Fruit fly (Drosophila melanogaster) whole organism, embryonic: ENCODE results near the gene caup.

Experiments
- Bteb2 ChIP-seq: fragments of 200-800 bp; sonication (Bioruptor generic); optimal IDR thresholded peaks from 2 replicates; lab custom pipeline; 2016; ENCODE audit warnings: missing biosample characterization, missing genetic modification characterization
- CG10267 ChIP-seq: fragments of 200-800 bp; sonication (Bioruptor generic); optimal IDR thresholded peaks from 2 replicates; lab custom pipeline; 2018; ENCODE audit warnings: missing biosample characterization, mild to moderate bottlenecking, missing genetic modification characterization, moderate library complexity
- CG10979 ChIP-seq: fragments of 200-800 bp; sonication (Bioruptor generic); optimal IDR thresholded peaks from 2 replicates; lab custom pipeline; 2018; ENCODE audit warnings: missing biosample characterization, mild to moderate bottlenecking, missing genetic modification characterization, moderate library complexity
- CG11085 ChIP-seq: fragments of 200-800 bp; sonication (Bioruptor generic); IDR thresholded peaks from 2 replicates; pipeline ENCODE4 v1.3.6; 2022; ENCODE audit warnings: missing biosample characterization, missing genetic modification characterization
- CG11093 ChIP-seq: fragments of 200-800 bp; sonication (Bioruptor generic); IDR thresholded peaks from 3 replicates; pipeline ENCODE4 v1.3.6; 2022; ENCODE audit warnings: missing biosample characterization, missing genetic modification characterization
- CG11695 ChIP-seq: fragments of 200-800 bp; sonication (Bioruptor generic); IDR thresholded peaks from 3 replicates; pipeline ENCODE4 v1.3.6; 2022; ENCODE audit warnings: missing biosample characterization, missing genetic modification characterization
- CG11723 ChIP-seq: fragments of 200-800 bp; sonication (Bioruptor generic); optimal IDR thresholded peaks from 2 replicates; lab custom pipeline; 2017; ENCODE audit warnings: missing biosample characterization, mild to moderate bottlenecking, missing genetic modification characterization
- CG14014 ChIP-seq: fragments of 200-800 bp; sonication (Bioruptor generic); IDR thresholded peaks from 2 replicates; pipeline ENCODE4 v1.3.6; 2022; ENCODE audit warnings: missing biosample characterization, missing genetic modification characterization
- CG17802 ChIP-seq: fragments of 200-800 bp; sonication (Bioruptor generic); optimal IDR thresholded peaks from 2 replicates; lab custom pipeline; 2018; ENCODE audit warnings: missing biosample characterization, mild to moderate bottlenecking, missing genetic modification characterization, moderate library complexity
- CG18262 ChIP-seq: fragments of 200-800 bp; optimal IDR thresholded peaks from 3 replicates; lab custom pipeline; 2019; ENCODE audit warnings: missing biosample characterization, mild to moderate bottlenecking, missing genetic modification characterization, moderate library complexity
- CG34224 ChIP-seq: fragments of 200-800 bp; sonication (Bioruptor generic); IDR thresholded peaks from 3 replicates; pipeline ENCODE4 v1.3.6; 2022; ENCODE audit warnings: missing biosample characterization, missing genetic modification characterization; ENCODE audit not compliant: partially characterized antibody
- CG3726 ChIP-seq: fragments of 200-800 bp; sonication (Bioruptor generic); IDR thresholded peaks from 3 replicates; pipeline ENCODE4, ENCODE4 v1.3.6; 2022; ENCODE audit warnings: missing biosample characterization, missing genetic modification characterization
- CG6254 ChIP-seq: fragments of 200-800 bp; sonication (Bioruptor generic); optimal IDR thresholded peaks from 3 replicates; lab custom pipeline; 2017; ENCODE audit warnings: mild to moderate bottlenecking, missing biosample characterization, missing genetic modification reagents, missing genetic modification characterization
- CG6683 ChIP-seq: fragments of 200-800 bp; sonication (Bioruptor generic); optimal IDR thresholded peaks from 2 replicates; lab custom pipeline; 2017; ENCODE audit warnings: missing biosample characterization, mild to moderate bottlenecking, missing genetic modification characterization, missing genetic modification reagents
- CG7271 ChIP-seq: fragments of 200-800 bp; sonication (Bioruptor generic); optimal IDR thresholded peaks from 2 replicates; lab custom pipeline; 2018; ENCODE audit warnings: missing biosample characterization, mild to moderate bottlenecking, missing genetic modification characterization, moderate library complexity
- CG7357 ChIP-seq: fragments of 200-800 bp; sonication (Bioruptor generic); IDR thresholded peaks from 3 replicates; pipeline ENCODE4 v1.3.6; 2022; ENCODE audit warnings: missing biosample characterization, missing genetic modification characterization
- CG7963 ChIP-seq: fragments of 200-800 bp; sonication (Bioruptor generic); IDR thresholded peaks from 3 replicates; pipeline ENCODE4 v1.3.6; 2022; ENCODE audit warnings: missing biosample characterization, missing genetic modification characterization; ENCODE audit not compliant: partially characterized antibody
- CG9609 ChIP-seq: fragments of 200-800 bp; sonication (Bioruptor generic); optimal IDR thresholded peaks from 3 replicates; lab custom pipeline; 2016; ENCODE audit warnings: missing biosample characterization, missing genetic modification characterization
- CHES-1-like ChIP-seq: fragments of 200-800 bp; sonication (Bioruptor generic); optimal IDR thresholded peaks from 2 replicates; lab custom pipeline; 2016; ENCODE audit warnings: missing biosample characterization, missing genetic modification characterization
- CTCF ChIP-seq: fragments of 200-800 bp; sonication (Bioruptor generic); optimal IDR thresholded peaks from 2 replicates; lab custom pipeline; 2017; ENCODE audit warnings: missing biosample characterization, mild to moderate bottlenecking, missing genetic modification characterization, moderate library complexity
- D19A ChIP-seq: fragments of 200-800 bp; optimal IDR thresholded peaks from 3 replicates; lab custom pipeline; 2019; ENCODE audit warnings: missing biosample characterization, mild to moderate bottlenecking, missing genetic modification characterization, moderate library complexity
- Dek ChIP-seq: fragments of 200-800 bp; sonication (Bioruptor generic); optimal IDR thresholded peaks from 3 replicates; lab custom pipeline; 2019; ENCODE audit warnings: missing biosample characterization, mild to moderate bottlenecking, missing genetic modification characterization, moderate library complexity
- Dip3 ChIP-seq: fragments of 200-800 bp; sonication (Bioruptor generic); optimal IDR thresholded peaks from 3 replicates; lab custom pipeline; 2016; ENCODE audit warnings: missing biosample characterization, missing genetic modification characterization
- Fer2 ChIP-seq: fragments of 200-800 bp; sonication (Bioruptor generic); optimal IDR thresholded peaks from 2 replicates; lab custom pipeline; 2018; ENCODE audit warnings: missing biosample characterization, mild to moderate bottlenecking, missing genetic modification characterization, moderate library complexity
- H2.0 ChIP-seq: fragments of 200-800 bp; sonication (Bioruptor generic); IDR thresholded peaks from 2 replicates; pipeline ENCODE4 v1.3.6; 2022; ENCODE audit warnings: missing biosample characterization, missing genetic modification characterization
- HmgD ChIP-seq: fragments of 200-800 bp; sonication (Bioruptor generic); optimal IDR thresholded peaks from 3 replicates; lab custom pipeline; 2016; ENCODE audit warnings: missing biosample characterization, missing genetic modification characterization
- Ravus ChIP-seq: fragments of 200-800 bp; sonication (Bioruptor generic); IDR thresholded peaks from 2 replicates; pipeline ENCODE4 v1.3.6; 2022; ENCODE audit warnings: missing biosample characterization, missing genetic modification characterization
- Sry-δ ChIP-seq: fragments of 200-800 bp; sonication (Bioruptor generic); optimal IDR thresholded peaks from 2 replicates; lab custom pipeline; 2016; ENCODE audit warnings: missing biosample characterization, missing genetic modification characterization
- Taf1 ChIP-seq: fragments of 200-800 bp; sonication (Bioruptor generic); IDR thresholded peaks from 2 replicates; pipeline ENCODE4 v1.3.6; 2022; ENCODE audit warnings: missing biosample characterization, missing genetic modification characterization
- abd-A ChIP-seq: fragments of 200-800 bp; sonication (Bioruptor generic); optimal IDR thresholded peaks from 3 replicates; lab custom pipeline; 2019; ENCODE audit warnings: missing biosample characterization, mild to moderate bottlenecking, missing genetic modification characterization, moderate library complexity
- amos ChIP-seq: fragments of 200-800 bp; sonication (Bioruptor generic); IDR thresholded peaks from 2 replicates; pipeline ENCODE4 v1.3.6; 2022; ENCODE audit warnings: missing biosample characterization, missing genetic modification characterization; ENCODE audit not compliant: partially characterized antibody
- ase ChIP-seq: fragments of 200-800 bp; sonication (Bioruptor generic); IDR thresholded peaks from 3 replicates; pipeline ENCODE4 v1.3.6; 2022; ENCODE audit warnings: missing biosample characterization, missing genetic modification characterization
- bcd ChIP-seq: fragments of 200-800 bp; sonication (Bioruptor generic); optimal IDR thresholded peaks from 2 replicates; lab custom pipeline; 2017; ENCODE audit warnings: missing biosample characterization, mild to moderate bottlenecking, missing genetic modification characterization
- bigmax ChIP-seq: fragments of 200-800 bp; sonication (Bioruptor generic); optimal IDR thresholded peaks from 2 replicates; lab custom pipeline; 2018; ENCODE audit warnings: missing biosample characterization, mild to moderate bottlenecking, missing genetic modification characterization
- cg ChIP-seq: fragments of 200-800 bp; sonication (Bioruptor generic); optimal IDR thresholded peaks from 3 replicates; lab custom pipeline; 2019; ENCODE audit warnings: missing biosample characterization, mild to moderate bottlenecking, missing genetic modification characterization, moderate library complexity
- chif ChIP-seq, 2 experiments: fragments of 200-800 bp; sonication (Bioruptor generic); optimal IDR thresholded peaks; 3 replicates each; lab custom pipeline; 2016; ENCODE audit warnings: missing biosample characterization in 2 of 2, missing genetic modification characterization in 2 of 2
- crol ChIP-seq: fragments of 200-800 bp; sonication (Bioruptor generic); IDR thresholded peaks from 2 replicates; pipeline ENCODE4 v1.3.6; 2022; ENCODE audit warnings: missing biosample characterization, missing genetic modification characterization
- ems ChIP-seq: fragments of 200-800 bp; sonication (Bioruptor generic); optimal IDR thresholded peaks from 3 replicates; lab custom pipeline; 2016; ENCODE audit warnings: missing biosample characterization, missing genetic modification characterization
- fd96Cb ChIP-seq: fragments of 200-800 bp; sonication (Bioruptor generic); optimal IDR thresholded peaks from 2 replicates; lab custom pipeline; 2018; ENCODE audit warnings: missing biosample characterization, mild to moderate bottlenecking, missing genetic modification characterization, moderate library complexity
- gcm2 ChIP-seq: fragments of 200-800 bp; sonication (Bioruptor generic); optimal IDR thresholded peaks from 2 replicates; lab custom pipeline; 2016; ENCODE audit warnings: missing biosample characterization, missing genetic modification characterization
- gro ChIP-seq: fragments of 200-800 bp; sonication (Bioruptor generic); optimal IDR thresholded peaks from 2 replicates; lab custom pipeline; 2016; ENCODE audit warnings: missing biosample characterization, missing genetic modification characterization
- lov ChIP-seq, 2 experiments: fragments of 200-800 bp in 1 of 2; fragments of >200 bp in 1 of 2; sonication (Bioruptor generic) in 1 of 2; IDR thresholded peaks in 1 of 2; optimal IDR thresholded peaks in 1 of 2; 2 replicates in 1 of 2; 3 replicates in 1 of 2; pipeline versions ENCODE4 v1.3.6 to Lab custom; 2017 to 2022; ENCODE audit warnings: missing biosample characterization in 1 of 2, missing genetic modification characterization in 1 of 2
- p53 ChIP-seq: fragments of 200-800 bp; sonication (Bioruptor generic); optimal IDR thresholded peaks from 2 replicates; lab custom pipeline; 2016; ENCODE audit warnings: missing biosample characterization, missing genetic modification characterization
- pan ChIP-seq, 4 experiments: fragments of >200 bp in 3 of 4; fragments of 200-800 bp in 1 of 4; sonication (Bioruptor generic) in 1 of 4; optimal IDR thresholded peaks in 3 of 4; IDR thresholded peaks in 1 of 4; 2 replicates each; pipeline versions ENCODE4 v1.3.6 to Lab custom; 2017 to 2022; ENCODE audit warnings: missing biosample characterization in 2 of 4, missing genetic modification characterization in 2 of 4, mixed read lengths in 1 of 4
- pho ChIP-seq: fragments of 200-800 bp; sonication (Bioruptor generic); optimal IDR thresholded peaks from 2 replicates; lab custom pipeline; 2016; ENCODE audit warnings: missing biosample characterization, missing genetic modification characterization
- pita ChIP-seq: fragments of 200-800 bp; sonication (Bioruptor generic); optimal IDR thresholded peaks from 2 replicates; lab custom pipeline; 2017; ENCODE audit warnings: missing biosample characterization, mild to moderate bottlenecking, missing genetic modification characterization
- repo ChIP-seq: fragments of 200-800 bp; sonication (Bioruptor generic); optimal IDR thresholded peaks from 2 replicates; lab custom pipeline; 2016; ENCODE audit warnings: missing biosample characterization, missing genetic modification characterization
- ro ChIP-seq: fragments of 200-800 bp; sonication (Bioruptor generic); IDR thresholded peaks from 2 replicates; pipeline ENCODE4 v1.3.6; 2022; ENCODE audit warnings: missing biosample characterization, missing genetic modification characterization
- sna ChIP-seq: fragments of 200-800 bp; sonication (Bioruptor generic); IDR thresholded peaks from 2 replicates; pipeline ENCODE4 v1.3.6; 2022; ENCODE audit warnings: missing biosample characterization, missing genetic modification characterization; ENCODE audit not compliant: partially characterized antibody

caup gene

DNA sequence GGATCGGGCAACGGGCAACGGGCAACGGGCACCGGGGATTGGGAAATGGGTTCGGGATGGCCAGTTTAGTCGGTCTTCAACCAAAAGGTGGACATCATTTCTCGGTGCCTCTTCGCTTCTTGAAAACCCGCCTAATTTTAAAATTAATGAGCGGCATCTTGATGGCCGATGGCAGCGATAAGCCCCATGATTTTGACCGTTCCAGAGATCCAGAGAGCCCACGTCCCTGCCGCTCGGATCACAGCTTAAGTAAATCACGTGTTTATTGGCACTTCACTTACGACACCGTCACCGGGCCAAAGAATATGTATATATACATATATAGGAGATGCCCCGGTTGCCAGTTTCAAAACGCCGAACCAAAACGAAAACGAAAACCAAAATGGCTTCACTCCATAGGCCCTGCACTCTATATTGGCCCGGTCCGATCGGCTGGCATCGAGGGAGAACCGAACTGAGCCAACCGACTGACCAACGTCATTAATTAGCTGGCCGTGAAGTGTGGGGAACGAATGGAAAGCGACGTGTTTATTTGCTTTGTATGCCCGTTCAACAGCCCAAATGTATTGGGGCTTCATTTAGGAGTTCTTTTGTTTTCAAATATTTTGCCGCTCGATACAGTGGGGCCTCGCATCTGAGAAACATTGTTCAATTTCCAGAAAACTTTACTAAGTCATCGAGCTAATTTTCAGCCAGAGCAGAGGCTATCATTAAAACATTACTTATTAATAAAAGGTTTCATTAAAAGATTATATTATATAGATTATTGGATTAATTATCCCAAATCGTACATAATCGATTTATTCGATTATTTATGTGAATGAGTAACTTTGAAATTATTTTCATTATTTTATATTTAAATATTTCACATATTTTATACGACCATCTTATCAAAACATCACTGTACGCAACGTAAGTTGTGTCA lies 34.7 kb downstream of the caup start (continued):
- TF ChIP-seq CG3726 (GFP tag; lab: Robert Waterston, UW) (no peak), repo (no peak), sna (GFP tag; lab: Robert Waterston, UW) (no peak), CG17802 (tag; lab: Kevin White, UChicago) (peak; percentile 25), CG34224 (GFP tag; lab: Robert Waterston, UW) (no peak), chif (GFP tag; optimal IDR thresholded peaks at IDR 0.05; lab: Kevin White, UChicago) (no peak), CG18262 (tag; lab: Kevin White, UChicago) (peak; percentile 84), Dip3 (no peak), Ravus (GFP tag; lab: Robert Waterston, UW) (no peak), CG11085 (GFP tag; lab: Robert Waterston, UW) (no peak), gro (GFP tag; lab: Kevin White, UChicago) (no peak), pan (optimal IDR thresholded peaks at IDR 0.05; lab: Kevin White, UChicago) (no peak), pan (GFP tag; optimal IDR thresholded peaks at IDR 0.05 in 1 of 2, IDR thresholded peaks at IDR 0.05 in 1 of 2) (peak in 1 of 2 experiments; percentile 38), HmgD (GFP tag; lab: Kevin White, UChicago) (no peak), CG11695 (GFP tag; lab: Robert Waterston, UW) (peak; percentile 19; the same call in 1 of the 3 replicates), D19A (peak; percentile 72), gcm2 (GFP tag; lab: Kevin White, UChicago) (no peak), CG11093 (GFP tag; lab: Robert Waterston, UW) (no peak), CG14014 (GFP tag; lab: Robert Waterston, UW) (no peak), bigmax (GFP tag; lab: Kevin White, UChicago) (no peak), Dek (tag; lab: Kevin White, UChicago) (no peak), CG9609 (GFP tag; lab: Kevin White, UChicago) (no peak), CG7357 (GFP tag; lab: Robert Waterston, UW) (no peak), pita (no peak), amos (GFP tag; lab: Robert Waterston, UW) (no peak), H2.0 (GFP tag; lab: Robert Waterston, UW) (no peak), abd-A (tag; lab: Kevin White, UChicago) (peak; percentile 81), bcd (GFP tag; lab: Kevin White, UChicago) (peak; percentile 23), ase (GFP tag; lab: Robert Waterston, UW) (no peak), fd96Cb (tag; lab: Kevin White, UChicago) (peak; percentile 78), Bteb2 (GFP tag; lab: Kevin White, UChicago) (no peak), pho (no peak), Sry-δ (GFP tag; lab: Kevin White, UChicago) (no peak), CG7271 (tag; lab: Kevin White, UChicago) (no peak), ems (GFP tag; lab: Kevin White, UChicago) (no peak), CG6254 (GFP tag; lab: Kevin White, UChicago) (peak; percentile 60), ro (GFP tag; lab: Robert Waterston, UW) (no peak), CG6683 (GFP tag; lab: Kevin White, UChicago) (no peak), CG11723 (no peak), p53 (GFP tag; lab: Kevin White, UChicago) (no peak), CTCF (GFP tag; lab: Kevin White, UChicago) (no peak), CG7963 (no peak), crol (GFP tag; lab: Robert Waterston, UW) (no peak), cg (GFP tag; lab: Kevin White, UChicago) (no peak), Taf1 (no peak), CHES-1-like (GFP tag; lab: Kevin White, UChicago) (no peak), CG10979 (peak; percentile 85), CG10267 (tag; lab: Kevin White, UChicago) (peak; percentile 76), Fer2 (no peak), lov (optimal IDR thresholded peaks at IDR 0.05; lab: Kevin White, UChicago) (no peak), lov (GFP tag; IDR thresholded peaks at IDR 0.05; lab: Robert Waterston, UW) (no peak)
